Fruit fly (Drosophila melanogaster) whole organism, embryonic: ENCODE data around the gene Dph3.

Source experiments
- Atf-2 ChIP-seq: fragments of 200-800 bp; sonication (Bioruptor generic); optimal IDR thresholded peaks from 2 replicates; lab custom pipeline; 2016; ENCODE audit warnings: missing biosample characterization, missing genetic modification characterization
- CG10147 ChIP-seq: fragments of 200-800 bp; sonication (Bioruptor generic); optimal IDR thresholded peaks from 2 replicates; lab custom pipeline; 2019; ENCODE audit warnings: missing biosample characterization, mild to moderate bottlenecking, missing genetic modification characterization, moderate library complexity
- CG10267 ChIP-seq: fragments of 200-800 bp; sonication (Bioruptor generic); optimal IDR thresholded peaks from 2 replicates; lab custom pipeline; 2018; ENCODE audit warnings: missing biosample characterization, mild to moderate bottlenecking, missing genetic modification characterization, moderate library complexity
- CG10959 ChIP-seq: fragments of 200-800 bp; sonication (Bioruptor generic); IDR thresholded peaks from 2 replicates; pipeline ENCODE4 v1.3.6; 2022; ENCODE audit warnings: missing biosample characterization, missing genetic modification characterization
- CG11085 ChIP-seq: fragments of 200-800 bp; sonication (Bioruptor generic); IDR thresholded peaks from 2 replicates; pipeline ENCODE4 v1.3.6; 2022; ENCODE audit warnings: missing biosample characterization, missing genetic modification characterization
- CG12104 ChIP-seq: fragments of 200-800 bp; sonication (Bioruptor generic); optimal IDR thresholded peaks from 3 replicates; lab custom pipeline; 2016; ENCODE audit warnings: missing biosample characterization, missing genetic modification characterization
- CG12391 ChIP-seq: fragments of 200-800 bp; sonication (Bioruptor generic); optimal IDR thresholded peaks from 3 replicates; lab custom pipeline; 2018; ENCODE audit warnings: missing biosample characterization, mild to moderate bottlenecking, missing genetic modification characterization, moderate library complexity
- CG12744 ChIP-seq: fragments of 200-800 bp; sonication (Bioruptor generic); optimal IDR thresholded peaks from 2 replicates; lab custom pipeline; 2016; ENCODE audit warnings: missing biosample characterization, missing genetic modification characterization
- CG18262 ChIP-seq: fragments of 200-800 bp; optimal IDR thresholded peaks from 3 replicates; lab custom pipeline; 2019; ENCODE audit warnings: missing biosample characterization, mild to moderate bottlenecking, missing genetic modification characterization, moderate library complexity
- CG2678 ChIP-seq: fragments of 200-800 bp; sonication (Bioruptor generic); optimal IDR thresholded peaks from 3 replicates; lab custom pipeline; 2019; ENCODE audit warnings: missing biosample characterization, mild to moderate bottlenecking, missing genetic modification characterization, moderate library complexity
- CG2712 ChIP-seq: fragments of 200-800 bp; optimal IDR thresholded peaks from 3 replicates; lab custom pipeline; 2019; ENCODE audit warnings: missing biosample characterization, mild to moderate bottlenecking, missing genetic modification characterization, moderate library complexity
- CG3065 ChIP-seq: fragments of 200-800 bp; sonication (Bioruptor generic); optimal IDR thresholded peaks from 2 replicates; lab custom pipeline; 2016; ENCODE audit warnings: missing biosample characterization, missing genetic modification characterization
- CG31388 ChIP-seq: fragments of 200-800 bp; sonication (Bioruptor generic); optimal IDR thresholded peaks from 2 replicates; lab custom pipeline; 2016; ENCODE audit warnings: missing biosample characterization, missing genetic modification characterization
- CG32772 ChIP-seq: fragments of 200-800 bp; sonication (Bioruptor generic); IDR thresholded peaks from 2 replicates; pipeline ENCODE4 v1.3.6; 2022; ENCODE audit warnings: missing biosample characterization, missing genetic modification characterization
- CG4424 ChIP-seq: fragments of 200-800 bp; sonication (Bioruptor generic); optimal IDR thresholded peaks from 3 replicates; lab custom pipeline; 2016; ENCODE audit warnings: missing biosample characterization, missing genetic modification characterization
- CG4820 ChIP-seq: fragments of 200-800 bp; sonication (Bioruptor generic); optimal IDR thresholded peaks from 3 replicates; lab custom pipeline; 2016; ENCODE audit warnings: missing biosample characterization, missing genetic modification characterization
- CG6254 ChIP-seq: fragments of 200-800 bp; sonication (Bioruptor generic); optimal IDR thresholded peaks from 3 replicates; lab custom pipeline; 2017; ENCODE audit warnings: mild to moderate bottlenecking, missing biosample characterization, missing genetic modification reagents, missing genetic modification characterization
- CG8478 ChIP-seq: fragments of >200 bp; optimal IDR thresholded peaks from 2 replicates; lab custom pipeline; 2018
- Camta ChIP-seq: fragments of 200-800 bp; sonication (Bioruptor generic); optimal IDR thresholded peaks from 2 replicates; lab custom pipeline; 2016; ENCODE audit warnings: missing biosample characterization, missing genetic modification characterization
- E2f2 ChIP-seq: fragments of 200-800 bp; sonication (Bioruptor generic); IDR thresholded peaks from 2 replicates; pipeline ENCODE4 v1.3.6; 2022; ENCODE audit warnings: missing biosample characterization, missing genetic modification characterization
- Eip74EF ChIP-seq, 2 experiments: fragments of 200-800 bp in 1 of 2; fragments of >200 bp in 1 of 2; sonication (Bioruptor generic) in 1 of 2; optimal IDR thresholded peaks; 2 replicates each; lab custom pipeline; 2017 to 2019; ENCODE audit warnings: missing biosample characterization in 2 of 2, missing genetic modification characterization in 2 of 2, mild to moderate bottlenecking in 1 of 2, moderate library complexity in 1 of 2
- Gsc ChIP-seq: fragments of 200-800 bp; sonication (Bioruptor generic); IDR thresholded peaks from 2 replicates; pipeline ENCODE4 v1.3.6; 2022; ENCODE audit warnings: missing biosample characterization, missing genetic modification characterization
- H15 ChIP-seq: fragments of 200-800 bp; sonication (Bioruptor generic); IDR thresholded peaks from 3 replicates; pipeline ENCODE4 v1.3.6; 2022; ENCODE audit warnings: missing biosample characterization, missing genetic modification characterization
- HLH4C ChIP-seq: fragments of 200-800 bp; sonication (Bioruptor generic); IDR thresholded peaks from 3 replicates; pipeline ENCODE4 v1.3.6; 2022; ENCODE audit warnings: missing biosample characterization, missing genetic modification characterization; ENCODE audit not compliant: partially characterized antibody
- HLHmδ ChIP-seq: fragments of 200-800 bp; sonication (Bioruptor generic); optimal IDR thresholded peaks from 2 replicates; lab custom pipeline; 2018; ENCODE audit warnings: missing biosample characterization, mild to moderate bottlenecking, missing genetic modification characterization, moderate library complexity
- Hand ChIP-seq: fragments of 200-800 bp; sonication (Bioruptor generic); optimal IDR thresholded peaks from 2 replicates; lab custom pipeline; 2017; ENCODE audit warnings: mild to moderate bottlenecking, missing biosample characterization, missing genetic modification reagents, missing genetic modification characterization
- Hr78 ChIP-seq, 2 experiments: fragments of 200-800 bp in 1 of 2; fragments of >200 bp in 1 of 2; sonication (Bioruptor generic) in 1 of 2; optimal IDR thresholded peaks; 2 replicates each; lab custom pipeline; 2017 to 2019; ENCODE audit warnings: missing biosample characterization in 2 of 2, missing genetic modification characterization in 2 of 2, mild to moderate bottlenecking in 1 of 2, moderate library complexity in 1 of 2
- NC2α ChIP-seq: fragments of 200-800 bp; sonication (Bioruptor generic); optimal IDR thresholded peaks from 2 replicates; lab custom pipeline; 2016; ENCODE audit warnings: missing biosample characterization, missing genetic modification characterization
- NC2β ChIP-seq: fragments of 200-800 bp; sonication (Bioruptor generic); optimal IDR thresholded peaks from 2 replicates; lab custom pipeline; 2016; ENCODE audit warnings: missing biosample characterization, missing genetic modification characterization
- NFAT ChIP-seq: fragments of 200-800 bp; sonication (Bioruptor generic); IDR thresholded peaks from 2 replicates; pipeline ENCODE4 v1.3.6; 2022; ENCODE audit warnings: missing biosample characterization, missing genetic modification characterization
- Sry-β ChIP-seq: fragments of 200-800 bp; sonication (Bioruptor generic); optimal IDR thresholded peaks from 2 replicates; lab custom pipeline; 2018; ENCODE audit warnings: missing biosample characterization, mild to moderate bottlenecking, missing genetic modification characterization, moderate library complexity
- az2 ChIP-seq: fragments of 200-800 bp; sonication (Bioruptor generic); optimal IDR thresholded peaks from 3 replicates; lab custom pipeline; 2016; ENCODE audit warnings: missing biosample characterization, missing genetic modification characterization
- cg ChIP-seq: fragments of 200-800 bp; sonication (Bioruptor generic); optimal IDR thresholded peaks from 3 replicates; lab custom pipeline; 2019; ENCODE audit warnings: missing biosample characterization, mild to moderate bottlenecking, missing genetic modification characterization, moderate library complexity
- ci ChIP-seq: fragments of 200-800 bp; sonication (Bioruptor generic); IDR thresholded peaks from 3 replicates; pipeline ENCODE4 v1.3.6; 2022; ENCODE audit warnings: missing biosample characterization, missing genetic modification characterization
- croc ChIP-seq: fragments of 200-800 bp; sonication (Bioruptor generic); conservative IDR thresholded peaks from 3 replicates; pipeline ENCODE4 v1.3.6; 2022; ENCODE audit warnings: missing biosample characterization, missing genetic modification characterization
- dmrt11E ChIP-seq: fragments of 200-800 bp; sonication (Bioruptor generic); optimal IDR thresholded peaks from 3 replicates; lab custom pipeline; 2018; ENCODE audit warnings: missing biosample characterization, mild to moderate bottlenecking, missing genetic modification characterization, moderate library complexity
- fd3F ChIP-seq: fragments of 200-800 bp; sonication (Bioruptor generic); optimal IDR thresholded peaks from 2 replicates; lab custom pipeline; 2018; ENCODE audit warnings: missing biosample characterization, mild to moderate bottlenecking, missing genetic modification characterization, moderate library complexity
- gfzf ChIP-seq: fragments of 200-800 bp; sonication (Bioruptor generic); optimal IDR thresholded peaks from 2 replicates; lab custom pipeline; 2016; ENCODE audit warnings: missing biosample characterization, mild to moderate bottlenecking, missing genetic modification characterization, moderate library complexity
- klu ChIP-seq: fragments of 200-800 bp; sonication (Bioruptor generic); IDR thresholded peaks from 2 replicates; pipeline ENCODE4 v1.3.6; 2022; ENCODE audit warnings: missing biosample characterization, missing genetic modification characterization
- lmd ChIP-seq: fragments of 200-800 bp; sonication (Bioruptor generic); IDR thresholded peaks from 2 replicates; pipeline ENCODE4 v1.3.6; 2022; ENCODE audit warnings: missing biosample characterization, missing genetic modification characterization
- maf-S ChIP-seq: fragments of 200-800 bp; sonication (Bioruptor generic); optimal IDR thresholded peaks from 2 replicates; lab custom pipeline; 2016; ENCODE audit warnings: missing biosample characterization, missing genetic modification characterization
- mam ChIP-seq: fragments of 200-800 bp; sonication (Bioruptor generic); optimal IDR thresholded peaks from 3 replicates; lab custom pipeline; 2016; ENCODE audit warnings: missing biosample characterization, missing genetic modification characterization
- oc ChIP-seq: fragments of 200-800 bp; sonication (Bioruptor generic); optimal IDR thresholded peaks from 2 replicates; lab custom pipeline; 2018; ENCODE audit warnings: missing biosample characterization, mild to moderate bottlenecking, missing genetic modification characterization, moderate library complexity
- p53 ChIP-seq: fragments of 200-800 bp; sonication (Bioruptor generic); optimal IDR thresholded peaks from 2 replicates; lab custom pipeline; 2016; ENCODE audit warnings: missing biosample characterization, missing genetic modification characterization
- pnt ChIP-seq: fragments of 200-800 bp; sonication (Bioruptor generic); optimal IDR thresholded peaks from 3 replicates; lab custom pipeline; 2016; ENCODE audit warnings: missing biosample characterization, missing genetic modification characterization
- ro ChIP-seq: fragments of 200-800 bp; sonication (Bioruptor generic); IDR thresholded peaks from 2 replicates; pipeline ENCODE4 v1.3.6; 2022; ENCODE audit warnings: missing biosample characterization, missing genetic modification characterization
- schlank ChIP-seq: fragments of 200-800 bp; sonication (Bioruptor generic); optimal IDR thresholded peaks from 2 replicates; lab custom pipeline; 2018; ENCODE audit warnings: missing biosample characterization, mild to moderate bottlenecking, missing genetic modification characterization
- seq ChIP-seq: fragments of 200-800 bp; sonication (Bioruptor generic); IDR thresholded peaks from 2 replicates; pipeline ENCODE4 v1.3.6; 2022; ENCODE audit warnings: missing biosample characterization, missing genetic modification characterization
- sqz ChIP-seq: fragments of 200-800 bp; sonication (Bioruptor generic); optimal IDR thresholded peaks from 3 replicates; lab custom pipeline; 2018; ENCODE audit warnings: missing biosample characterization, mild to moderate bottlenecking, missing genetic modification characterization
- vvl ChIP-seq: fragments of 200-800 bp; sonication (Bioruptor generic); IDR thresholded peaks from 2 replicates; pipeline ENCODE4 v1.3.6; 2022; ENCODE audit warnings: missing biosample characterization, missing genetic modification characterization
- wdn ChIP-seq: fragments of 200-800 bp; sonication (Bioruptor generic); IDR thresholded peaks from 2 replicates; pipeline ENCODE4 v1.3.6; 2022; ENCODE audit warnings: missing biosample characterization, missing genetic modification characterization
- zfh2 ChIP-seq: fragments of 200-800 bp; sonication (Bioruptor generic); optimal IDR thresholded peaks from 2 replicates; lab custom pipeline; 2016; ENCODE audit warnings: missing biosample characterization, missing genetic modification characterization

Dph3 gene

DNA sequence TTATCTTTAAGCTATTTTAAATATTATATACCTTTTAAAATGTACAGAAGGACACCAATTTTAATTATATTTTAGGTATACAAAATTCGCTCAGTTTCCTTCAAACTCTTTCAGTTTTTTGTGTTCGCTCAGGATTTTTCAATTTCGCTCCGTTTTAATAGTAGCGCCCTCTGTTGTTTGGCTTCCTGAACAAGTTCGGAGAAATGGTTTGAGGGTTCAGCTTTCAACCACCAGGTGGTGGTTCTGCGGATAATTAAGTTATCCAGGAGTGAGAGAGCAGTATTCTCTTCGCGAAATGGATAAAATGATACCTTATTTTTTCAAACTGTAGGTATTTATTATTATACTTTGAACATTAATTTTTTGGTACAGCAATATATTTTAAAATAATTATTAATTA, 37.3 kb downstream of the Dph3 start:
- TF ChIP-seq oc (tag; lab: Kevin White, UChicago) (no peak), CG11085 (GFP tag; lab: Robert Waterston, UW) (peak; percentile 19; the same call in 1 of the 2 replicates), wdn (GFP tag; lab: Robert Waterston, UW) (no peak), CG8478 (lab: Kevin White, UChicago) (no peak), lmd (GFP tag; lab: Robert Waterston, UW) (peak; percentile 15; the same call in 1 of the 2 replicates), sqz (GFP tag; lab: Kevin White, UChicago) (peak; percentile 83), Eip74EF (GFP tag; optimal IDR thresholded peaks at IDR 0.05; lab: Kevin White, UChicago) (no peak), Hr78 (GFP tag; optimal IDR thresholded peaks at IDR 0.05; lab: Kevin White, UChicago) (no peak), CG3065 (peak; percentile 44), CG10147 (GFP tag; lab: Kevin White, UChicago) (no peak), az2 (GFP tag; lab: Kevin White, UChicago) (peak; percentile 82), H15 (peak; percentile 60), fd3F (GFP tag; lab: Kevin White, UChicago) (no peak), Atf-2 (GFP tag; lab: Kevin White, UChicago) (peak; percentile 47), CG31388 (GFP tag; lab: Kevin White, UChicago) (peak; percentile 15), dmrt11E (tag; lab: Kevin White, UChicago) (peak; percentile 78), CG4820 (GFP tag; lab: Kevin White, UChicago) (peak; percentile 72), CG32772 (GFP tag; lab: Robert Waterston, UW) (no peak), ro (no peak), CG12391 (tag; lab: Kevin White, UChicago) (no peak), CG6254 (GFP tag; lab: Kevin White, UChicago) (peak; percentile 85), NFAT (GFP tag; lab: Robert Waterston, UW) (peak; percentile 34; the same call in 1 of the 2 replicates), CG10267 (peak; percentile 66), p53 (peak; percentile 8), gfzf (GFP tag; lab: Kevin White, UChicago) (no peak), HLH4C (GFP tag; lab: Robert Waterston, UW) (no peak), CG2678 (no peak), ci (GFP tag; lab: Robert Waterston, UW) (no peak; the same call in 1 of the 3 replicates), vvl (no peak), Gsc (GFP tag; lab: Robert Waterston, UW) (no peak), pnt (GFP tag; lab: Kevin White, UChicago) (peak; percentile 8), croc (GFP tag; lab: Robert Waterston, UW) (no peak; the same call in 2 of the 3 replicates), Camta (peak; percentile 3), Hand (GFP tag; lab: Kevin White, UChicago) (peak; percentile 54), CG12104 (peak; percentile 48), NC2α (GFP tag; lab: Kevin White, UChicago) (peak; percentile 2), cg (GFP tag; lab: Kevin White, UChicago) (no peak), E2f2 (no peak), mam (GFP tag; lab: Kevin White, UChicago) (peak; percentile 10), CG18262 (tag; lab: Kevin White, UChicago) (no peak), Sry-β (GFP tag; lab: Kevin White, UChicago) (peak; percentile 60), CG12744 (GFP tag; lab: Kevin White, UChicago) (peak; percentile 37), CG2712 (tag; lab: Kevin White, UChicago) (peak; percentile 79), HLHmδ (peak; percentile 94), klu (GFP tag; lab: Robert Waterston, UW) (no peak), NC2β (GFP tag; lab: Kevin White, UChicago) (peak; percentile 78), schlank (tag; lab: Kevin White, UChicago) (no peak), seq (GFP tag; lab: Robert Waterston, UW) (peak; percentile 45; the same call in 1 of the 2 replicates), zfh2 (no peak), CG10959 (GFP tag; lab: Robert Waterston, UW) (peak; percentile 74), CG4424 (peak; percentile 83), maf-S (GFP tag; lab: Kevin White, UChicago) (peak; percentile 39)
